Worm (Caenorhabditis elegans) whole organism, young adult: Measurements from ENCODE around the gene F21D9.2.
A peak's percentile ranks its signal among the peaks of the same experiment; 100 is the strongest.

ENCODE experiments used
- B0035.1 ChIP-seq: sonication (generic microtip); optimal IDR thresholded peaks from 2 replicates; lab custom pipeline; 2016; ENCODE audit warnings: missing genetic modification characterization, mild to moderate bottlenecking, missing compliant biosample characterization, missing genotype, missing genetic modification reagents
- B0336.3 ChIP-seq: fragments of 200-800 bp; sonication (Bioruptor generic); IDR thresholded peaks from 2 replicates; pipeline ENCODE4 v1.3.6; 2022; ENCODE audit warnings: missing genetic modification characterization, missing compliant biosample characterization
- C06A6.2 ChIP-seq: fragments of 200-800 bp; sonication (Bioruptor generic); conservative IDR thresholded peaks from 2 replicates; pipeline ENCODE4 v1.3.6; 2022; ENCODE audit warnings: missing genetic modification characterization, missing compliant biosample characterization
- F10E7.11 ChIP-seq: sonication (generic microtip); optimal IDR thresholded peaks from 2 replicates; lab custom pipeline; 2017; ENCODE audit warnings: mild to moderate bottlenecking, missing genetic modification characterization, moderate library complexity, missing compliant biosample characterization
- F22D6.2 ChIP-seq: sonication (generic microtip); optimal IDR thresholded peaks from 2 replicates; lab custom pipeline; 2016; ENCODE audit warnings: mild to moderate bottlenecking, missing genetic modification characterization, missing compliant biosample characterization
- F23B12.7 ChIP-seq: sonication (generic microtip); optimal IDR thresholded peaks from 2 replicates; lab custom pipeline; 2017; ENCODE audit warnings: missing genetic modification characterization, mild to moderate bottlenecking, missing compliant biosample characterization, antibody characterized with exemption, moderate library complexity; ENCODE audit not compliant: insufficient read depth
- F33H1.4 ChIP-seq: fragments of 200-800 bp; sonication (Bioruptor generic); IDR thresholded peaks from 2 replicates; pipeline ENCODE4 v1.3.6; 2022; ENCODE audit warnings: missing genetic modification reagents, missing genetic modification characterization, missing compliant biosample characterization
- F37B4.10 ChIP-seq: fragments of 200-800 bp; sonication (Bioruptor generic); IDR thresholded peaks from 2 replicates; pipeline ENCODE4 v1.3.6; 2022; ENCODE audit warnings: missing genetic modification characterization, missing compliant biosample characterization
- F49E8.2 ChIP-seq: sonication (generic microtip); optimal IDR thresholded peaks from 3 replicates; lab custom pipeline; 2017; ENCODE audit warnings: missing genetic modification characterization, mild to moderate bottlenecking, missing compliant biosample characterization, antibody characterized with exemption, moderate library complexity; ENCODE audit not compliant: insufficient read depth
- K11D2.4 ChIP-seq: fragments of 200-800 bp; sonication (Bioruptor generic); IDR thresholded peaks from 2 replicates; pipeline ENCODE4 v1.3.6; 2022; ENCODE audit warnings: missing genetic modification reagents, missing genetic modification characterization, missing compliant biosample characterization
- K12H6.12 ChIP-seq: fragments of 200-800 bp; sonication (Bioruptor generic); optimal IDR thresholded peaks from 2 replicates; lab custom pipeline; 2018; ENCODE audit warnings: mild to moderate bottlenecking, missing genetic modification characterization, missing compliant biosample characterization
- Y53F4B.3 ChIP-seq: fragments of 200-800 bp; sonication (Bioruptor generic); IDR thresholded peaks from 2 replicates; pipeline ENCODE4 v1.3.6; 2022; ENCODE audit warnings: missing genetic modification reagents, missing genetic modification characterization, missing compliant biosample characterization
- Y67H2A.10 ChIP-seq: fragments of 200-800 bp; sonication (Bioruptor generic); conservative IDR thresholded peaks from 2 replicates; pipeline ENCODE4 v1.3.6; 2022; ENCODE audit warnings: missing genetic modification reagents, missing genetic modification characterization, missing compliant biosample characterization
- Y95B8A.8 ChIP-seq: fragments of 200-800 bp; sonication (Bioruptor generic); IDR thresholded peaks from 2 replicates; pipeline ENCODE4 v1.3.6; 2022; ENCODE audit warnings: missing genetic modification reagents, missing genetic modification characterization, missing compliant biosample characterization
- atf-7 ChIP-seq: sonication (generic microtip); optimal IDR thresholded peaks from 2 replicates; lab custom pipeline; 2017; ENCODE audit warnings: mild to moderate bottlenecking, missing genetic modification characterization, missing compliant biosample characterization
- attf-3 ChIP-seq: fragments of 200-800 bp; sonication (Bioruptor generic); conservative IDR thresholded peaks from 2 replicates; pipeline ENCODE4 v1.3.6; 2022; ENCODE audit warnings: missing genetic modification reagents, missing genetic modification characterization, missing compliant biosample characterization
- bed-1 ChIP-seq: fragments of 200-800 bp; sonication (Bioruptor generic); IDR thresholded peaks from 2 replicates; pipeline ENCODE4 v1.3.6; 2022; ENCODE audit warnings: missing genetic modification reagents, missing genetic modification characterization, missing compliant biosample characterization
- ceh-27 ChIP-seq: fragments of 200-800 bp; sonication (Bioruptor generic); optimal IDR thresholded peaks from 2 replicates; lab custom pipeline; 2018; ENCODE audit warnings: mild to moderate bottlenecking, missing genetic modification characterization, moderate library complexity, missing compliant biosample characterization
- dox-1 ChIP-seq: fragments of 200-800 bp; sonication (Bioruptor generic); IDR thresholded peaks from 2 replicates; pipeline ENCODE4 v1.3.6; 2022; ENCODE audit warnings: missing genetic modification reagents, missing genetic modification characterization, missing compliant biosample characterization
- hmg-1.2 ChIP-seq: fragments of 200-800 bp; sonication (Bioruptor generic); IDR thresholded peaks from 2 replicates; pipeline ENCODE4 v1.3.6; 2022; ENCODE audit warnings: missing genetic modification reagents, missing genetic modification characterization, missing compliant biosample characterization
- hsf-1 ChIP-seq: fragments of 200-800 bp; sonication (Bioruptor generic); IDR thresholded peaks from 2 replicates; pipeline ENCODE4 v1.3.6; 2022; ENCODE audit warnings: missing genetic modification reagents, missing genetic modification characterization, missing compliant biosample characterization
- let-607 ChIP-seq, 2 experiments: fragments of 200-800 bp in 1 of 2; sonication (Bioruptor generic) in 1 of 2; sonication (generic microtip) in 1 of 2; optimal IDR thresholded peaks; 2 replicates each; lab custom pipeline; 2016 to 2018; ENCODE audit warnings: mild to moderate bottlenecking in 2 of 2, missing compliant biosample characterization in 2 of 2, missing genetic modification characterization in 2 of 2, moderate library complexity in 2 of 2, missing genotype in 1 of 2
- lin-26 ChIP-seq: fragments of 200-800 bp; sonication (Bioruptor generic); IDR thresholded peaks from 2 replicates; pipeline ENCODE4 v1.3.6; 2022; ENCODE audit warnings: missing genetic modification reagents, missing genetic modification characterization, missing compliant biosample characterization
- lsl-1 ChIP-seq: fragments of 200-800 bp; sonication (Bioruptor generic); optimal IDR thresholded peaks from 2 replicates; lab custom pipeline; 2018; ENCODE audit warnings: mild to moderate bottlenecking, missing genetic modification characterization, moderate library complexity, missing compliant biosample characterization
- mxl-1 ChIP-seq: sonication (generic microtip); optimal IDR thresholded peaks from 2 replicates; lab custom pipeline; 2016; ENCODE audit warnings: missing genetic modification characterization, missing compliant biosample characterization
- nfya-1 ChIP-seq: sonication (generic microtip); optimal IDR thresholded peaks from 2 replicates; lab custom pipeline; 2017; ENCODE audit warnings: antibody characterized with exemption, missing compliant biosample characterization, missing genetic modification characterization, borderline replicate concordance; ENCODE audit not compliant: insufficient read depth
- nfya-2 ChIP-seq: fragments of 200-800 bp; sonication (Bioruptor generic); IDR thresholded peaks from 2 replicates; pipeline ENCODE4 v1.3.6; 2022; ENCODE audit warnings: missing genetic modification reagents, missing genetic modification characterization, missing compliant biosample characterization
- pha-4 ChIP-seq: fragments of 150-350 bp; sonication (generic microtip); optimal IDR thresholded peaks from 2 replicates; lab custom pipeline; 2014; ENCODE audit warnings: missing biosample characterization, missing genetic modification reagents, missing genetic modification characterization
- rpc-1 ChIP-seq, 2 experiments: fragments of 150-350 bp in 1 of 2; sonication (generic microtip) in 1 of 2; optimal IDR thresholded peaks; 2 replicates each; lab custom pipeline; 2014 to 2018; ENCODE audit warnings: missing biosample characterization in 1 of 2, missing genetic modification characterization in 1 of 2, missing genetic modification reagents in 1 of 2, missing genotype in 1 of 2
- snpc-1.1 ChIP-seq: sonication (generic microtip); optimal IDR thresholded peaks from 2 replicates; lab custom pipeline; 2017; ENCODE audit warnings: missing genetic modification characterization, mild to moderate bottlenecking, missing compliant biosample characterization, antibody characterized with exemption, moderate library complexity, missing genotype, missing genetic modification reagents; ENCODE audit not compliant: insufficient read depth
- snpc-3.4 ChIP-seq: sonication (generic microtip); optimal IDR thresholded peaks from 2 replicates; lab custom pipeline; 2017; ENCODE audit warnings: missing genetic modification characterization, mild to moderate bottlenecking, missing compliant biosample characterization, antibody characterized with exemption, moderate library complexity, missing genotype, missing genetic modification reagents
- snpc-4 ChIP-seq, 5 experiments: fragments of 150-350 bp in 1 of 5; sonication (generic microtip) in 4 of 5; optimal IDR thresholded peaks; 2 replicates each; lab custom pipeline; 2014 to 2018; ENCODE audit warnings: missing genetic modification characterization in 5 of 5, missing biosample characterization in 3 of 5, antibody characterized with exemption in 2 of 5, mild to moderate bottlenecking in 2 of 5, missing compliant biosample characterization in 2 of 5, missing genotype in 2 of 5, moderate library complexity in 2 of 5, missing genetic modification reagents in 1 of 5
- xnd-1 ChIP-seq: sonication (generic microtip); optimal IDR thresholded peaks from 2 replicates; lab custom pipeline; 2016; ENCODE audit warnings: missing genotype, missing genetic modification reagents, missing genetic modification characterization, missing compliant biosample characterization
- ztf-6 ChIP-seq: fragments of 200-800 bp; sonication (Bioruptor generic); IDR thresholded peaks from 2 replicates; pipeline ENCODE4 v1.3.6; 2022; ENCODE audit warnings: missing genetic modification reagents, missing genetic modification characterization, missing compliant biosample characterization

Gene F21D9.2

ce11 chrV:19297510-19297909 lies 35.3 kb upstream of the F21D9.2 start, which contains the start of gene fbxb-60:
TSS of gene fbxb-60 (plus strand) at chrV:19297810.
- TF ChIP-seq F37B4.10 (GFP tag; lab: Robert Waterston, UW) (no peak), pha-4 (tag; lab: Kevin White, UChicago) (no peak), lin-26 (GFP tag; lab: Robert Waterston, UW) (no peak), nfya-1 (tag; lab: Kevin White, UChicago) (no peak), F23B12.7 (tag; lab: Kevin White, UChicago) (no peak), F10E7.11 (tag; lab: Kevin White, UChicago) (no peak), Y95B8A.8 (no peak)

ce11 chrV:19296723-19297122 lies 34.5 kb upstream of the F21D9.2 start, which contains the start of gene F55C9.6:
TSS of gene F55C9.6 (minus strand) at chrV:19296823.
- no peak for TF ChIP-seq K11D2.4 (GFP tag; lab: Robert Waterston, UW)
- TF ChIP-seq nfya-1 (tag; lab: Kevin White, UChicago) = no peak
- TF ChIP-seq xnd-1 = no peak
- TF ChIP-seq B0035.1 (tag; lab: Kevin White, UChicago) = no peak
- TF ChIP-seq snpc-3.4 = no peak
- no peak for TF ChIP-seq attf-3 (GFP tag; lab: Robert Waterston, UW)
- TF ChIP-seq ceh-27 (GFP tag; lab: Kevin White, UChicago) = no peak
- TF ChIP-seq hmg-1.2 (GFP tag; lab: Robert Waterston, UW) = no peak
- TF ChIP-seq dox-1 (GFP tag; lab: Robert Waterston, UW) = no peak
- TF ChIP-seq B0336.3 (GFP tag; lab: Robert Waterston, UW) = no peak
- no peak for TF ChIP-seq pha-4 (tag; lab: Kevin White, UChicago)
- no peak for TF ChIP-seq snpc-1.1 (tag; lab: Kevin White, UChicago)
- no peak for TF ChIP-seq F49E8.2 (tag; lab: Kevin White, UChicago)
- TF ChIP-seq ztf-6 (GFP tag; lab: Robert Waterston, UW) = no peak
- no peak for TF ChIP-seq nfya-2 (GFP tag; lab: Robert Waterston, UW)
- no peak for TF ChIP-seq snpc-4 (GFP tag; optimal IDR thresholded peaks at IDR 0.05; lab: Kevin White, UChicago)
- no peak for TF ChIP-seq snpc-4 (tag; optimal IDR thresholded peaks at IDR 0.05; lab: Kevin White, UChicago)
- TF ChIP-seq mxl-1 (tag; lab: Kevin White, UChicago) = no peak
- TF ChIP-seq C06A6.2 (GFP tag; lab: Robert Waterston, UW) = no peak
- TF ChIP-seq, all 124 proteins: peak for 0

- no peak for TF ChIP-seq Y53F4B.3 (GFP tag; lab: Robert Waterston, UW)
- TF ChIP-seq hsf-1 = peak; percentile 81
- TF ChIP-seq rpc-1 (optimal IDR thresholded peaks at IDR 0.05; lab: Kevin White, UChicago) = peak; percentile 12
- TF ChIP-seq rpc-1 (tag; optimal IDR thresholded peaks at IDR 0.05; lab: Kevin White, UChicago) = no peak
- TF ChIP-seq let-607 (tag; optimal IDR thresholded peaks at IDR 0.05; lab: Kevin White, UChicago) = no peak
Measured at ce11 chrV:19293025-19293424, 30.8 kb upstream of the F21D9.2 start, which contains the start of gene F55C9.5. TSS of gene F55C9.5 (minus strand) at chrV:19293125.

- TF ChIP-seq lsl-1 (no peak), hmg-1.2 (GFP tag; lab: Robert Waterston, UW) (no peak), K12H6.12 (tag; lab: Kevin White, UChicago) (no peak), F22D6.2 (tag; lab: Kevin White, UChicago) (no peak), bed-1 (GFP tag; lab: Robert Waterston, UW) (no peak), F33H1.4 (GFP tag; lab: Robert Waterston, UW) (no peak), B0035.1 (tag; lab: Kevin White, UChicago) (no peak), atf-7 (tag; lab: Kevin White, UChicago) (no peak), lin-26 (GFP tag; lab: Robert Waterston, UW) (no peak), Y67H2A.10 (GFP tag; lab: Robert Waterston, UW) (no peak)
Measured at ce11 chrV:19288073-19288805, 26.0 kb upstream of the F21D9.2 start, which contains the start of the genes F55C9.3 and fbxb-57. TSS of gene F55C9.3 (minus strand) at chrV:19288173. TSS of gene fbxb-57 (plus strand) at chrV:19288755.
